Fruit fly (Drosophila melanogaster) whole organism, prepupa: ENCODE results near the gene Rassf.
A peak's percentile ranks its signal among the peaks of the same experiment; 100 is the strongest.

Experiments
- Blimp-1 ChIP-seq: fragments of 200-800 bp; sonication (Bioruptor generic); optimal IDR thresholded peaks from 3 replicates; lab custom pipeline; 2017; ENCODE audit warnings: missing biosample characterization, missing genetic modification characterization, mild to moderate bottlenecking, moderate library complexity, missing genetic modification reagents
- CG11294 ChIP-seq: fragments of 200-800 bp; sonication (Bioruptor generic); IDR thresholded peaks from 2 replicates; pipeline ENCODE4 v1.3.6; 2022; ENCODE audit warnings: missing biosample characterization, missing genetic modification characterization
- CG11902 ChIP-seq: fragments of 200-800 bp; sonication (Bioruptor generic); optimal IDR thresholded peaks from 3 replicates; lab custom pipeline; 2016; ENCODE audit warnings: missing biosample characterization, missing genetic modification characterization
- CG16779 ChIP-seq: fragments of 200-800 bp; sonication (Bioruptor generic); optimal IDR thresholded peaks from 3 replicates; lab custom pipeline; 2017; ENCODE audit warnings: missing biosample characterization, mild to moderate bottlenecking, missing genetic modification characterization
- CG3032 ChIP-seq: fragments of 200-800 bp; optimal IDR thresholded peaks from 2 replicates; lab custom pipeline; 2019; ENCODE audit warnings: missing biosample characterization, mild to moderate bottlenecking, missing genetic modification characterization, moderate library complexity
- CG31627 ChIP-seq: fragments of 200-800 bp; sonication (Bioruptor generic); optimal IDR thresholded peaks from 3 replicates; lab custom pipeline; 2016; ENCODE audit warnings: missing biosample characterization, missing genetic modification characterization
- CG32006 ChIP-seq: fragments of 200-800 bp; sonication (Bioruptor generic); optimal IDR thresholded peaks from 3 replicates; lab custom pipeline; 2017; ENCODE audit warnings: missing biosample characterization, mild to moderate bottlenecking, missing genetic modification characterization
- CG3919 ChIP-seq: fragments of 200-800 bp; sonication (Bioruptor generic); optimal IDR thresholded peaks from 3 replicates; lab custom pipeline; 2016; ENCODE audit warnings: missing biosample characterization, missing genetic modification characterization
- CG4318 ChIP-seq: fragments of 200-800 bp; sonication (Bioruptor generic); optimal IDR thresholded peaks from 3 replicates; lab custom pipeline; 2017; ENCODE audit warnings: missing biosample characterization, mild to moderate bottlenecking, missing genetic modification characterization
- CG6792 ChIP-seq: fragments of 200-800 bp; sonication (Bioruptor generic); optimal IDR thresholded peaks from 3 replicates; lab custom pipeline; 2016; ENCODE audit warnings: missing biosample characterization, missing genetic modification characterization
- CG6808 ChIP-seq: fragments of 200-800 bp; sonication (Bioruptor generic); optimal IDR thresholded peaks from 3 replicates; lab custom pipeline; 2017; ENCODE audit warnings: missing biosample characterization, missing genetic modification characterization, mild to moderate bottlenecking, moderate library complexity, missing genetic modification reagents
- CG6854 ChIP-seq: fragments of 200-800 bp; sonication (Bioruptor generic); optimal IDR thresholded peaks from 2 replicates; lab custom pipeline; 2017; ENCODE audit warnings: missing biosample characterization, mild to moderate bottlenecking, missing genetic modification characterization
- CG7368 ChIP-seq: fragments of 200-800 bp; sonication (Bioruptor generic); optimal IDR thresholded peaks from 3 replicates; lab custom pipeline; 2016; ENCODE audit warnings: missing biosample characterization, missing genetic modification characterization
- CG9139 ChIP-seq: fragments of 200-800 bp; sonication (Bioruptor generic); optimal IDR thresholded peaks from 3 replicates; lab custom pipeline; 2017; ENCODE audit warnings: missing biosample characterization, mild to moderate bottlenecking, missing genetic modification characterization
- Eip75B ChIP-seq: fragments of 200-800 bp; sonication (Bioruptor generic); optimal IDR thresholded peaks from 3 replicates; lab custom pipeline; 2016; ENCODE audit warnings: missing biosample characterization, missing genetic modification characterization
- Eip78C ChIP-seq: fragments of 200-800 bp; sonication (Bioruptor generic); peaks from one replicate; lab custom pipeline; 2016; ENCODE audit warnings: missing biosample characterization, missing genetic modification characterization
- Eip93F ChIP-seq: fragments of 200-800 bp; sonication (Bioruptor generic); optimal IDR thresholded peaks from 2 replicates; lab custom pipeline; 2016; ENCODE audit warnings: missing biosample characterization, mild to moderate bottlenecking, missing genetic modification characterization
- Ets21C ChIP-seq: fragments of 200-800 bp; sonication (Bioruptor generic); optimal IDR thresholded peaks from 3 replicates; lab custom pipeline; 2016; ENCODE audit warnings: missing biosample characterization, missing genetic modification characterization
- Gug ChIP-seq: fragments of 200-800 bp; sonication (Bioruptor generic); IDR thresholded peaks from 2 replicates; pipeline ENCODE4 v1.3.6; 2022; ENCODE audit warnings: missing biosample characterization, missing genetic modification characterization
- Hr4 ChIP-seq: fragments of 200-800 bp; sonication (Bioruptor generic); optimal IDR thresholded peaks from 3 replicates; lab custom pipeline; 2016; ENCODE audit warnings: missing biosample characterization, missing genetic modification characterization
- OdsH ChIP-seq: fragments of 200-800 bp; sonication (Bioruptor generic); optimal IDR thresholded peaks from 3 replicates; lab custom pipeline; 2016; ENCODE audit warnings: missing biosample characterization, missing genetic modification characterization
- Smox ChIP-seq: fragments of 200-800 bp; sonication (Bioruptor generic); optimal IDR thresholded peaks from 3 replicates; lab custom pipeline; 2016; ENCODE audit warnings: missing biosample characterization, missing genetic modification characterization
- Sox102F ChIP-seq: fragments of 200-800 bp; sonication (Bioruptor generic); optimal IDR thresholded peaks from 2 replicates; lab custom pipeline; 2016; ENCODE audit warnings: missing biosample characterization, mild to moderate bottlenecking, missing genetic modification characterization
- Sox14 ChIP-seq: fragments of 200-800 bp; sonication (Bioruptor generic); optimal IDR thresholded peaks from 3 replicates; lab custom pipeline; 2016; ENCODE audit warnings: missing biosample characterization, missing genetic modification characterization
- acj6 ChIP-seq: fragments of 200-800 bp; sonication (Bioruptor generic); optimal IDR thresholded peaks from 3 replicates; lab custom pipeline; 2016; ENCODE audit warnings: missing biosample characterization, missing genetic modification characterization
- dac ChIP-seq: fragments of 200-800 bp; sonication (Bioruptor generic); optimal IDR thresholded peaks from 2 replicates; lab custom pipeline; 2017; ENCODE audit warnings: missing biosample characterization, mild to moderate bottlenecking, missing genetic modification characterization
- esn ChIP-seq: fragments of 200-800 bp; sonication (Bioruptor generic); optimal IDR thresholded peaks from 2 replicates; lab custom pipeline; 2016; ENCODE audit warnings: missing biosample characterization, mild to moderate bottlenecking, missing genetic modification characterization, moderate library complexity
- fd59A ChIP-seq: fragments of 200-800 bp; sonication (Bioruptor generic); optimal IDR thresholded peaks from 2 replicates; lab custom pipeline; 2017; ENCODE audit warnings: missing biosample characterization, mild to moderate bottlenecking, missing genetic modification characterization, missing genetic modification reagents
- fkh ChIP-seq: fragments of 200-800 bp; sonication (Bioruptor generic); optimal IDR thresholded peaks from 3 replicates; lab custom pipeline; 2017; ENCODE audit warnings: missing biosample characterization, mild to moderate bottlenecking, missing genetic modification characterization, moderate library complexity
- net ChIP-seq: fragments of 200-800 bp; sonication (Bioruptor generic); optimal IDR thresholded peaks from 3 replicates; lab custom pipeline; 2016; ENCODE audit warnings: missing biosample characterization, missing genetic modification characterization
- pdm3 ChIP-seq: fragments of 200-800 bp; sonication (Bioruptor generic); optimal IDR thresholded peaks from 3 replicates; lab custom pipeline; 2016; ENCODE audit warnings: missing biosample characterization, missing genetic modification characterization
- salr ChIP-seq, 2 experiments: fragments of 200-800 bp; sonication (Bioruptor generic); optimal IDR thresholded peaks; 3 replicates each; lab custom pipeline; 2016 to 2018; ENCODE audit warnings: missing biosample characterization in 2 of 2, missing genetic modification characterization in 2 of 2, mild to moderate bottlenecking in 1 of 2
- spab ChIP-seq: fragments of 200-800 bp; sonication (Bioruptor generic); optimal IDR thresholded peaks from 2 replicates; lab custom pipeline; 2017; ENCODE audit warnings: missing biosample characterization, mild to moderate bottlenecking, missing genetic modification characterization, missing genetic modification reagents
- ss ChIP-seq, 2 experiments: fragments of 200-800 bp; sonication (Bioruptor generic); optimal IDR thresholded peaks; 2 replicates in 1 of 2; 3 replicates in 1 of 2; lab custom pipeline; 2017 to 2018; ENCODE audit warnings: mild to moderate bottlenecking in 2 of 2, missing biosample characterization in 2 of 2, missing genetic modification characterization in 2 of 2, moderate library complexity in 1 of 2
- svp ChIP-seq: fragments of 200-800 bp; sonication (Bioruptor generic); peaks from one replicate; lab custom pipeline; 2016; ENCODE audit warnings: missing biosample characterization, missing genetic modification characterization
- topi ChIP-seq: fragments of 200-800 bp; sonication (Bioruptor generic); optimal IDR thresholded peaks from 3 replicates; lab custom pipeline; 2016; ENCODE audit warnings: missing biosample characterization, missing genetic modification characterization
- vri ChIP-seq: fragments of 200-800 bp; sonication (Bioruptor generic); optimal IDR thresholded peaks from 3 replicates; lab custom pipeline; 2016; ENCODE audit warnings: missing biosample characterization, mild to moderate bottlenecking, missing genetic modification characterization

Gene Rassf

dm6 chr3R:23141113-23141512 lies 23.4 kb upstream of the Rassf start:
- TF ChIP-seq Gug (GFP tag; lab: Robert Waterston, UW) (no peak), CG4318 (GFP tag; lab: Kevin White, UChicago) (no peak), CG11902 (no peak), CG31627 (GFP tag; lab: Kevin White, UChicago) (no peak), Ets21C (GFP tag; lab: Kevin White, UChicago) (no peak), net (no peak), CG16779 (tag; lab: Kevin White, UChicago) (no peak), fd59A (GFP tag; lab: Kevin White, UChicago) (no peak), spab (GFP tag; lab: Kevin White, UChicago) (no peak), CG6808 (no peak), CG3919 (no peak), CG6854 (GFP tag; lab: Kevin White, UChicago) (no peak), Smox (GFP tag; lab: Kevin White, UChicago) (no peak), CG9139 (no peak)

- TF ChIP-seq vri (GFP tag; lab: Kevin White, UChicago), result peak; percentile 26
- no peak for TF ChIP-seq svp
- TF ChIP-seq, all 60 proteins: peak for 1
These were observed 22.5 kb upstream of the Rassf start for dm6 chr3R:23140280-23140679.

DNA sequence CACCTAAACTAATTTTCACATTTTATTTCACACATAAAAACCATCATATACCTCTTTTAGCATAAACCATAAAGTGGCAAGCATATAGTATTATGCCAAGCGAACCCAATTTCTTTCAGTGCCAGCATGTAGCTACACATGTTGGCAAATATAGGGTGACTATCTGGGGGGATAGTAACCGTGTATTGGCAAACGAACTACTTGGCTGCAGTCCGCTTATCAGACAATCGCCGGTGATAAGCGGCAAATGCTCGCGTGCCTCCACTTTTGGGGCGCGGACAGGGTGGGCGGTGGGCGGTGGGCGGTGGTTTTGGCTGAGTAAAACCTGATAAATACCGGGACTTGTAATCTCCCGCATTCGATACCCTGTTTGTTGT lies 21.9 kb upstream of the Rassf start:
- TF ChIP-seq acj6 (no peak), CG3032 (tag; lab: Kevin White, UChicago) (no peak), OdsH (no peak), CG6792 (GFP tag; lab: Kevin White, UChicago) (no peak), CG9139 (no peak), Sox14 (no peak), CG16779 (tag; lab: Kevin White, UChicago) (no peak), topi (no peak), CG7368 (no peak), CG11294 (no peak), Eip75B (GFP tag; lab: Kevin White, UChicago) (no peak), CG32006 (GFP tag; lab: Kevin White, UChicago) (peak; percentile 1), Blimp-1 (GFP tag; lab: Kevin White, UChicago) (no peak), fkh (peak; percentile 11), dac (GFP tag; lab: Kevin White, UChicago) (no peak), Eip93F (no peak)

DNA sequence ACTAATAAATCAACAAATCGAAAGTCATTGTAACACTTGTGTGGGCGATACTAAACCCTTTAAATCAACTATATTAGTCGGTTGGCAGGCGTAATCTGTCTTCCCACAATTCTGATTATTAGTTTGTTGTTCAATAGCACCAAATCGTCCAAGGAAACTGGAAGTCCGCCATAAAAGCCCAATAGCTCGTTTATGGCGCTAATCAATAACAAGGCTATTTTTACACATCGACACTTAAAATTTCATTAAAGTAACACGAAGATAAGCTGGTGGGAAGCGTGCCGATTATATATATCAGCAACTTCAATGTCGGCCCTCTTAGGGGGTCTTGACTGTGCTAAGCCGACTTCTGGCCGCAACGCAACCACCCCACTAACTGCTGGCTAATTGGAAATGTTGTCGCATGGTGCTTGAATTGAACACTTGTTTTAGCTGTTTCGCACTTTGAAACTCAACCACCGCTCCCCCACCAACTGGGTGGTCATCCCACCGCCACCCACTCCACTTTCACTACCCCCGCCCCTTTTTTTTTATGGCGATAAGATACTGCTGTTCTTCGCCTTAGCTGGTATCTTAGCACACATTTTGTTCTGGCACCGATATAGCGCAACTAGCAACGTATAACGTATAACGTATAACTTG lies 21.4 kb upstream of the Rassf start:
- TF ChIP-seq CG16779 (tag; lab: Kevin White, UChicago), result no peak
- peak; percentile 42 for TF ChIP-seq Eip78C (GFP tag; lab: Kevin White, UChicago)

- TF ChIP-seq ss (GFP tag; optimal IDR thresholded peaks at IDR 0.05; lab: Kevin White, UChicago), result no peak
- TF ChIP-seq salr (GFP tag; optimal IDR thresholded peaks at IDR 0.05; lab: Kevin White, UChicago), result no peak
- no peak for TF ChIP-seq CG6792 (GFP tag; lab: Kevin White, UChicago)
- TF ChIP-seq Eip75B (GFP tag; lab: Kevin White, UChicago), result no peak
- no peak for TF ChIP-seq spab (GFP tag; lab: Kevin White, UChicago)
- no peak for TF ChIP-seq pdm3
- no peak for TF ChIP-seq fd59A (GFP tag; lab: Kevin White, UChicago)
- no peak for TF ChIP-seq esn (GFP tag; lab: Kevin White, UChicago)
- no peak for TF ChIP-seq Hr4 (GFP tag; lab: Kevin White, UChicago)
- no peak for TF ChIP-seq CG3919
- TF ChIP-seq CG31627 (GFP tag; lab: Kevin White, UChicago), result no peak
- TF ChIP-seq CG7368, result no peak
- TF ChIP-seq CG32006 (GFP tag; lab: Kevin White, UChicago), result no peak
- TF ChIP-seq Ets21C (GFP tag; lab: Kevin White, UChicago), result no peak
- no peak for TF ChIP-seq Sox102F (GFP tag; lab: Kevin White, UChicago)
These were observed 20.7 kb upstream of the Rassf start for dm6 chr3R:23138439-23138838.
